Fruit fly (Drosophila melanogaster) whole organism, embryonic: Measurements from ENCODE around the gene CG18577.
A peak's percentile ranks its signal among the peaks of the same experiment; 100 is the strongest.

Experiments
- Asciz ChIP-seq: fragments of 200-800 bp; sonication (Bioruptor generic); optimal IDR thresholded peaks from 2 replicates; lab custom pipeline; 2017; ENCODE audit warnings: missing biosample characterization, mild to moderate bottlenecking, missing genetic modification characterization, missing genetic modification reagents
- Bgb ChIP-seq: fragments of 200-800 bp; sonication (Bioruptor generic); IDR thresholded peaks from 2 replicates; pipeline ENCODE4 v1.3.6; 2022; ENCODE audit warnings: missing biosample characterization, missing genetic modification characterization; ENCODE audit not compliant: partially characterized antibody
- Bteb2 ChIP-seq: fragments of 200-800 bp; sonication (Bioruptor generic); optimal IDR thresholded peaks from 2 replicates; lab custom pipeline; 2016; ENCODE audit warnings: missing biosample characterization, missing genetic modification characterization
- CG10209 ChIP-seq: fragments of 200-800 bp; sonication (Bioruptor generic); optimal IDR thresholded peaks from 3 replicates; lab custom pipeline; 2017; ENCODE audit warnings: missing biosample characterization, mild to moderate bottlenecking, missing genetic modification characterization, missing genetic modification reagents
- CG1024 ChIP-seq: fragments of 200-800 bp; sonication (Bioruptor generic); IDR thresholded peaks from 2 replicates; pipeline ENCODE4 v1.3.6; 2022; ENCODE audit warnings: missing biosample characterization, missing genetic modification characterization
- CG1233 ChIP-seq: fragments of 200-800 bp; sonication (Bioruptor generic); optimal IDR thresholded peaks from 4 replicates; lab custom pipeline; 2018; ENCODE audit warnings: missing biosample characterization, mild to moderate bottlenecking, missing genetic modification characterization
- CG14014 ChIP-seq: fragments of 200-800 bp; sonication (Bioruptor generic); IDR thresholded peaks from 2 replicates; pipeline ENCODE4 v1.3.6; 2022; ENCODE audit warnings: missing biosample characterization, missing genetic modification characterization
- CG14710 ChIP-seq: fragments of 200-800 bp; sonication (Bioruptor generic); optimal IDR thresholded peaks from 3 replicates; lab custom pipeline; 2019; ENCODE audit warnings: missing biosample characterization, mild to moderate bottlenecking, missing genetic modification characterization, moderate library complexity
- CG1529 ChIP-seq: fragments of 200-800 bp; sonication (Bioruptor generic); optimal IDR thresholded peaks from 3 replicates; lab custom pipeline; 2018; ENCODE audit warnings: missing biosample characterization, missing genetic modification characterization
- CG17385 ChIP-seq: fragments of 200-800 bp; sonication (Bioruptor generic); optimal IDR thresholded peaks from 3 replicates; lab custom pipeline; 2018; ENCODE audit warnings: missing biosample characterization, mild to moderate bottlenecking, missing genetic modification characterization
- CG17912 ChIP-seq: fragments of 200-800 bp; sonication (Bioruptor generic); optimal IDR thresholded peaks from 2 replicates; lab custom pipeline; 2018; ENCODE audit warnings: missing biosample characterization, mild to moderate bottlenecking, missing genetic modification characterization
- CG18599 ChIP-seq: fragments of 200-800 bp; sonication (Bioruptor generic); optimal IDR thresholded peaks from 3 replicates; lab custom pipeline; 2017; ENCODE audit warnings: missing biosample characterization, missing genetic modification characterization, mild to moderate bottlenecking, moderate library complexity, missing genetic modification reagents
- CG2116 ChIP-seq: fragments of 200-800 bp; sonication (Bioruptor generic); optimal IDR thresholded peaks from 3 replicates; lab custom pipeline; 2018; ENCODE audit warnings: missing biosample characterization, mild to moderate bottlenecking, missing genetic modification characterization
- CG2129 ChIP-seq: fragments of 200-800 bp; sonication (Bioruptor generic); IDR thresholded peaks from 2 replicates; pipeline ENCODE4 v1.3.6; 2022; ENCODE audit warnings: missing biosample characterization, missing genetic modification characterization; ENCODE audit not compliant: partially characterized antibody
- CG3065 ChIP-seq: fragments of 200-800 bp; sonication (Bioruptor generic); optimal IDR thresholded peaks from 2 replicates; lab custom pipeline; 2016; ENCODE audit warnings: missing biosample characterization, missing genetic modification characterization
- CG32532 ChIP-seq: fragments of 200-800 bp; sonication (Bioruptor generic); IDR thresholded peaks from 2 replicates; pipeline ENCODE4 v1.3.6; 2022; ENCODE audit warnings: missing biosample characterization, missing genetic modification characterization
- CG32772 ChIP-seq: fragments of 200-800 bp; sonication (Bioruptor generic); IDR thresholded peaks from 2 replicates; pipeline ENCODE4 v1.3.6; 2022; ENCODE audit warnings: missing biosample characterization, missing genetic modification characterization
- CG33213 ChIP-seq: fragments of 200-800 bp; sonication (Bioruptor generic); optimal IDR thresholded peaks from 3 replicates; lab custom pipeline; 2016; ENCODE audit warnings: missing biosample characterization, missing genetic modification characterization
- CG4707 ChIP-seq: fragments of 200-800 bp; sonication (Bioruptor generic); optimal IDR thresholded peaks from 2 replicates; lab custom pipeline; 2018; ENCODE audit warnings: missing biosample characterization, mild to moderate bottlenecking, missing genetic modification characterization, moderate library complexity
- CG6765 ChIP-seq: fragments of 200-800 bp; sonication (Bioruptor generic); optimal IDR thresholded peaks from 3 replicates; lab custom pipeline; 2017; ENCODE audit warnings: missing biosample characterization, mild to moderate bottlenecking, missing genetic modification characterization
- CG6813 ChIP-seq: fragments of 200-800 bp; sonication (Bioruptor generic); optimal IDR thresholded peaks from 2 replicates; lab custom pipeline; 2017; ENCODE audit warnings: missing biosample characterization, missing genetic modification characterization, mild to moderate bottlenecking, moderate library complexity, missing genetic modification reagents
- CG9437 ChIP-seq: fragments of 200-800 bp; sonication (Bioruptor generic); optimal IDR thresholded peaks from 2 replicates; lab custom pipeline; 2018; ENCODE audit warnings: missing biosample characterization, mild to moderate bottlenecking, missing genetic modification characterization
- Chrac-16 ChIP-seq: fragments of 200-800 bp; sonication (Bioruptor generic); optimal IDR thresholded peaks from 3 replicates; lab custom pipeline; 2016; ENCODE audit warnings: missing biosample characterization, missing genetic modification characterization
- Dbx ChIP-seq: fragments of 200-800 bp; sonication (Bioruptor generic); IDR thresholded peaks from 3 replicates; pipeline ENCODE4 v1.3.6; 2022; ENCODE audit warnings: missing biosample characterization, missing genetic modification characterization
- E2f1 ChIP-seq: fragments of 200-800 bp; sonication (Bioruptor generic); IDR thresholded peaks from 2 replicates; pipeline ENCODE4 v1.3.6; 2022; ENCODE audit warnings: missing biosample characterization, missing genetic modification characterization
- GATAe ChIP-seq: fragments of 200-800 bp; sonication (Bioruptor generic); conservative IDR thresholded peaks from 2 replicates; pipeline ENCODE4 v1.3.6; 2022; ENCODE audit warnings: missing biosample characterization, missing genetic modification characterization
- Hand ChIP-seq: fragments of 200-800 bp; sonication (Bioruptor generic); optimal IDR thresholded peaks from 2 replicates; lab custom pipeline; 2017; ENCODE audit warnings: mild to moderate bottlenecking, missing biosample characterization, missing genetic modification reagents, missing genetic modification characterization
- Hr78 ChIP-seq, 2 experiments: fragments of 200-800 bp in 1 of 2; fragments of >200 bp in 1 of 2; sonication (Bioruptor generic) in 1 of 2; optimal IDR thresholded peaks; 2 replicates each; lab custom pipeline; 2017 to 2019; ENCODE audit warnings: missing biosample characterization in 2 of 2, missing genetic modification characterization in 2 of 2, mild to moderate bottlenecking in 1 of 2, moderate library complexity in 1 of 2
- Mrtf ChIP-seq: fragments of 200-800 bp; sonication (Bioruptor generic); IDR thresholded peaks from 3 replicates; pipeline ENCODE4 v1.3.6; 2022; ENCODE audit warnings: missing biosample characterization, missing genetic modification characterization
- Opbp ChIP-seq: fragments of 200-800 bp; sonication (Bioruptor generic); IDR thresholded peaks from 3 replicates; pipeline ENCODE4 v1.3.6; 2022; ENCODE audit warnings: missing biosample characterization, missing genetic modification characterization; ENCODE audit not compliant: partially characterized antibody
- PHDP ChIP-seq: fragments of 200-800 bp; sonication (Bioruptor generic); optimal IDR thresholded peaks from 3 replicates; lab custom pipeline; 2018; ENCODE audit warnings: missing biosample characterization, mild to moderate bottlenecking, missing genetic modification characterization, moderate library complexity
- Ravus ChIP-seq: fragments of 200-800 bp; sonication (Bioruptor generic); IDR thresholded peaks from 2 replicates; pipeline ENCODE4 v1.3.6; 2022; ENCODE audit warnings: missing biosample characterization, missing genetic modification characterization
- Sry-β ChIP-seq: fragments of 200-800 bp; sonication (Bioruptor generic); optimal IDR thresholded peaks from 2 replicates; lab custom pipeline; 2018; ENCODE audit warnings: missing biosample characterization, mild to moderate bottlenecking, missing genetic modification characterization, moderate library complexity
- Stat92E ChIP-seq, 3 experiments: fragments of >200 bp in 2 of 3; fragments of 200-800 bp in 1 of 3; sonication (Bioruptor generic) in 1 of 3; optimal IDR thresholded peaks; 2 replicates each; lab custom pipeline; 2017 to 2019; ENCODE audit warnings: missing biosample characterization in 3 of 3, missing genetic modification characterization in 3 of 3, mild to moderate bottlenecking in 1 of 3, moderate library complexity in 1 of 3
- al ChIP-seq: fragments of 200-800 bp; sonication (Bioruptor generic); IDR thresholded peaks from 2 replicates; pipeline ENCODE4 v1.3.6; 2022; ENCODE audit warnings: missing biosample characterization, missing genetic modification characterization
- ap ChIP-seq: fragments of 200-800 bp; sonication (Bioruptor generic); IDR thresholded peaks from 2 replicates; pipeline ENCODE4 v1.3.6; 2022; ENCODE audit warnings: missing biosample characterization, missing genetic modification characterization
- cwo ChIP-seq: fragments of 200-800 bp; sonication (Bioruptor generic); optimal IDR thresholded peaks from 3 replicates; lab custom pipeline; 2017; ENCODE audit warnings: missing biosample characterization, missing genetic modification characterization, mild to moderate bottlenecking, moderate library complexity, missing genetic modification reagents
- grau ChIP-seq: fragments of 200-800 bp; optimal IDR thresholded peaks from 3 replicates; lab custom pipeline; 2019; ENCODE audit warnings: missing biosample characterization, mild to moderate bottlenecking, missing genetic modification characterization, moderate library complexity
- gro ChIP-seq: fragments of 200-800 bp; sonication (Bioruptor generic); optimal IDR thresholded peaks from 2 replicates; lab custom pipeline; 2016; ENCODE audit warnings: missing biosample characterization, missing genetic modification characterization
- jumu ChIP-seq: fragments of 200-800 bp; sonication (Bioruptor generic); optimal IDR thresholded peaks from 3 replicates; lab custom pipeline; 2016; ENCODE audit warnings: missing biosample characterization, missing genetic modification characterization
- klu ChIP-seq: fragments of 200-800 bp; sonication (Bioruptor generic); IDR thresholded peaks from 2 replicates; pipeline ENCODE4 v1.3.6; 2022; ENCODE audit warnings: missing biosample characterization, missing genetic modification characterization
- maf-S ChIP-seq: fragments of 200-800 bp; sonication (Bioruptor generic); optimal IDR thresholded peaks from 2 replicates; lab custom pipeline; 2016; ENCODE audit warnings: missing biosample characterization, missing genetic modification characterization
- mirr ChIP-seq: fragments of 200-800 bp; sonication (Bioruptor generic); optimal IDR thresholded peaks from 3 replicates; lab custom pipeline; 2018; ENCODE audit warnings: missing biosample characterization, mild to moderate bottlenecking, missing genetic modification characterization
- prd ChIP-seq, 3 experiments: fragments of >200 bp in 2 of 3; fragments of 200-800 bp in 1 of 3; sonication (Bioruptor generic) in 1 of 3; optimal IDR thresholded peaks in 2 of 3; IDR thresholded peaks in 1 of 3; 2 replicates in 2 of 3; 3 replicates in 1 of 3; pipeline versions ENCODE4 v1.3.6 to Lab custom; 2017 to 2022; ENCODE audit warnings: missing biosample characterization in 1 of 3, missing genetic modification characterization in 1 of 3
- run ChIP-seq: fragments of 200-800 bp; sonication (Bioruptor generic); optimal IDR thresholded peaks from 3 replicates; lab custom pipeline; 2018; ENCODE audit warnings: missing biosample characterization, mild to moderate bottlenecking, missing genetic modification characterization
- slou ChIP-seq: fragments of 200-800 bp; sonication (Bioruptor generic); optimal IDR thresholded peaks from 3 replicates; lab custom pipeline; 2016; ENCODE audit warnings: missing biosample characterization, missing genetic modification characterization
- unc-4 ChIP-seq: fragments of 200-800 bp; sonication (Bioruptor generic); IDR thresholded peaks from 2 replicates; pipeline ENCODE4 v1.3.6; 2022; ENCODE audit warnings: missing biosample characterization, missing genetic modification characterization; ENCODE audit not compliant: partially characterized antibody
- z ChIP-seq: fragments of 200-800 bp; sonication (Bioruptor generic); IDR thresholded peaks from 3 replicates; pipeline ENCODE4 v1.3.6; 2022; ENCODE audit warnings: missing biosample characterization, missing genetic modification characterization

CG18577 gene

dm6 chr3R:11172460-11173168 lies 23.3 kb upstream of the CG18577 start, which contains the start of gene Ugt35A1:
Ugt35A1 (minus strand) TSS chr3R:11172664.
- no peak for TF ChIP-seq Bteb2 (GFP tag; lab: Kevin White, UChicago)
- no peak for TF ChIP-seq ap (GFP tag; lab: Robert Waterston, UW)
- no peak for TF ChIP-seq CG6813 (GFP tag; lab: Kevin White, UChicago)
- no peak for TF ChIP-seq slou (GFP tag; lab: Kevin White, UChicago)
- no peak for TF ChIP-seq CG17385 (GFP tag; lab: Kevin White, UChicago)
- TF ChIP-seq CG32772 (GFP tag; lab: Robert Waterston, UW) = no peak
- TF ChIP-seq mirr (GFP tag; lab: Kevin White, UChicago) = peak; percentile 68
- TF ChIP-seq CG17912 (GFP tag; lab: Kevin White, UChicago) = no peak
- TF ChIP-seq CG14710 (tag; lab: Kevin White, UChicago) = no peak
- peak; percentile 61; the same call in 2 of the 3 replicates for TF ChIP-seq z (GFP tag; lab: Robert Waterston, UW)
- TF ChIP-seq CG10209 (GFP tag; lab: Kevin White, UChicago) = no peak
- no peak for TF ChIP-seq CG2116 (GFP tag; lab: Kevin White, UChicago)
- no peak for TF ChIP-seq Opbp
- TF ChIP-seq klu (GFP tag; lab: Robert Waterston, UW) = no peak
- TF ChIP-seq Hr78 (GFP tag; optimal IDR thresholded peaks at IDR 0.05; lab: Kevin White, UChicago) = peak in 1 of 2 experiments; percentile 1
- no peak for TF ChIP-seq run
- TF ChIP-seq CG32532 = peak; percentile 7; the same call in 1 of the 2 replicates
- no peak for TF ChIP-seq CG1529 (GFP tag; lab: Kevin White, UChicago)
- TF ChIP-seq prd (optimal IDR thresholded peaks at IDR 0.05; lab: Kevin White, UChicago) = no peak
- no peak for TF ChIP-seq prd (GFP tag; IDR thresholded peaks at IDR 0.05; lab: Robert Waterston, UW)
- TF ChIP-seq CG1024 = no peak
- TF ChIP-seq al (GFP tag; lab: Robert Waterston, UW) = 0 out of 2 replicates have a peak, but pooled peaks have one; percentile 15
- TF ChIP-seq CG3065 (GFP tag; lab: Kevin White, UChicago) = no peak
- no peak for TF ChIP-seq Mrtf (GFP tag; lab: Robert Waterston, UW)
- no peak for TF ChIP-seq CG33213
- no peak for TF ChIP-seq CG9437 (GFP tag; lab: Kevin White, UChicago)
- no peak for TF ChIP-seq CG4707
- TF ChIP-seq CG14014 = no peak
- TF ChIP-seq CG2129 (GFP tag; lab: Robert Waterston, UW) = no peak
- no peak for TF ChIP-seq jumu (GFP tag; lab: Kevin White, UChicago)
- no peak for TF ChIP-seq Stat92E (GFP tag; optimal IDR thresholded peaks at IDR 0.05; lab: Kevin White, UChicago)
- peak; percentile 1 for TF ChIP-seq CG18599
- TF ChIP-seq Asciz (GFP tag; lab: Kevin White, UChicago) = no peak
- no peak for TF ChIP-seq grau (tag; lab: Kevin White, UChicago)
- TF ChIP-seq Bgb (GFP tag; lab: Robert Waterston, UW) = 0 out of 2 replicates have a peak, but pooled peaks have one; percentile 12
- TF ChIP-seq cwo (GFP tag; lab: Kevin White, UChicago) = no peak
- TF ChIP-seq CG1233 = no peak
- TF ChIP-seq GATAe (GFP tag; lab: Robert Waterston, UW) = peak; percentile 44; the same call in 1 of the 2 replicates
- TF ChIP-seq gro = no peak
- no peak for TF ChIP-seq CG6765 (GFP tag; lab: Kevin White, UChicago)
- TF ChIP-seq Hand (GFP tag; lab: Kevin White, UChicago) = no peak
- no peak for TF ChIP-seq Chrac-16
- TF ChIP-seq Ravus (GFP tag; lab: Robert Waterston, UW) = no peak
- no peak for TF ChIP-seq unc-4
- no peak for TF ChIP-seq maf-S (GFP tag; lab: Kevin White, UChicago)
- TF ChIP-seq Dbx (GFP tag; lab: Robert Waterston, UW) = no peak
- TF ChIP-seq Sry-β (GFP tag; lab: Kevin White, UChicago) = no peak
- TF ChIP-seq E2f1 (GFP tag; lab: Robert Waterston, UW) = no peak
- no peak for TF ChIP-seq PHDP (tag; lab: Kevin White, UChicago)
